Fruit fly (Drosophila melanogaster): Measurements from ENCODE around the gene Dhc36C.

dm6 chr2L:17455823-17456222 lies 45.4 kb upstream of the Dhc36C start, which contains the start of gene SPH93:
- no peak for TF ChIP-seq CG8478 (optimal IDR thresholded peaks at IDR 0.05)
- no peak for TF ChIP-seq CTCF (optimal IDR thresholded peaks at IDR 0.05)
